Fruit fly (Drosophila melanogaster) whole organism, adult: Measurements from ENCODE around the gene CG32633.

ENCODE experiments used
- CG11617 ChIP-seq: fragments of 200-800 bp; sonication (Bioruptor generic); optimal IDR thresholded peaks from 2 replicates; lab custom pipeline; 2017; ENCODE audit warnings: mild to moderate bottlenecking, missing biosample characterization, missing genetic modification reagents, missing genetic modification characterization
- CG12768 ChIP-seq: fragments of 200-800 bp; sonication (Bioruptor generic); optimal IDR thresholded peaks from 2 replicates; lab custom pipeline; 2017; ENCODE audit warnings: missing biosample characterization, missing genetic modification characterization, mild to moderate bottlenecking, moderate library complexity, missing genetic modification reagents
- kay ChIP-seq: fragments of 200-800 bp; sonication (Bioruptor generic); peaks from one replicate; lab custom pipeline; 2016; ENCODE audit warnings: missing biosample characterization, missing genetic modification characterization, borderline replicate concordance

dm6 chrX:13563483-13564443 lies 2.3 kb downstream of the CG32633 start, which contains the start of the genes CG46311 and Tpst:
- TF ChIP-seq CG11617 (GFP tag; lab: Kevin White, UChicago) = no peak
- TF ChIP-seq CG12768 (GFP tag; lab: Kevin White, UChicago) = no peak
- no peak for TF ChIP-seq kay (GFP tag; lab: Kevin White, UChicago)
